Fruit fly (Drosophila melanogaster) whole organism, embryonic: ENCODE measurements around the gene nSMase.

Experiments
- CG12236 ChIP-seq: fragments of 200-800 bp; sonication (Bioruptor generic); optimal IDR thresholded peaks from 2 replicates; lab custom pipeline; 2016; ENCODE audit warnings: missing biosample characterization, missing genetic modification characterization
- CG1529 ChIP-seq: fragments of 200-800 bp; sonication (Bioruptor generic); optimal IDR thresholded peaks from 3 replicates; lab custom pipeline; 2018; ENCODE audit warnings: missing biosample characterization, missing genetic modification characterization
- CG16813 ChIP-seq: fragments of 200-800 bp; sonication (Bioruptor generic); IDR thresholded peaks from 3 replicates; pipeline ENCODE4 v1.3.6; 2022; ENCODE audit warnings: missing biosample characterization, missing genetic modification characterization; ENCODE audit not compliant: partially characterized antibody
- CG2678 ChIP-seq: fragments of 200-800 bp; sonication (Bioruptor generic); optimal IDR thresholded peaks from 3 replicates; lab custom pipeline; 2019; ENCODE audit warnings: missing biosample characterization, mild to moderate bottlenecking, missing genetic modification characterization, moderate library complexity
- CG3838 ChIP-seq: fragments of 200-800 bp; sonication (Bioruptor generic); optimal IDR thresholded peaks from 3 replicates; lab custom pipeline; 2016; ENCODE audit warnings: missing biosample characterization, missing genetic modification characterization
- CG4328 ChIP-seq: fragments of 200-800 bp; sonication (Bioruptor generic); optimal IDR thresholded peaks from 3 replicates; lab custom pipeline; 2017; ENCODE audit warnings: missing biosample characterization, missing genetic modification reagents, missing genetic modification characterization
- CG7963 ChIP-seq: fragments of 200-800 bp; sonication (Bioruptor generic); IDR thresholded peaks from 3 replicates; pipeline ENCODE4 v1.3.6; 2022; ENCODE audit warnings: missing biosample characterization, missing genetic modification characterization; ENCODE audit not compliant: partially characterized antibody
- Camta ChIP-seq: fragments of 200-800 bp; sonication (Bioruptor generic); optimal IDR thresholded peaks from 2 replicates; lab custom pipeline; 2016; ENCODE audit warnings: missing biosample characterization, missing genetic modification characterization
- CkIIα-i1 ChIP-seq: fragments of 200-800 bp; sonication (Bioruptor generic); IDR thresholded peaks from 2 replicates; pipeline ENCODE4 v1.3.6; 2022; ENCODE audit warnings: missing biosample characterization, missing genetic modification characterization
- CoRest ChIP-seq: fragments of 200-800 bp; sonication (Bioruptor generic); optimal IDR thresholded peaks from 3 replicates; lab custom pipeline; 2018; ENCODE audit warnings: missing biosample characterization, mild to moderate bottlenecking, missing genetic modification characterization, moderate library complexity
- Dad ChIP-seq: fragments of 200-800 bp; sonication (Bioruptor generic); optimal IDR thresholded peaks from 3 replicates; lab custom pipeline; 2016; ENCODE audit warnings: missing biosample characterization, missing genetic modification characterization
- Dbx ChIP-seq: fragments of 200-800 bp; sonication (Bioruptor generic); IDR thresholded peaks from 3 replicates; pipeline ENCODE4 v1.3.6; 2022; ENCODE audit warnings: missing biosample characterization, missing genetic modification characterization
- Dfd ChIP-seq, 2 experiments: fragments of >200 bp; optimal IDR thresholded peaks; 2 replicates each; lab custom pipeline; 2017; ENCODE audit warnings: missing biosample characterization in 2 of 2, missing genetic modification characterization in 2 of 2
- Drgx ChIP-seq: fragments of 200-800 bp; sonication (Bioruptor generic); IDR thresholded peaks from 2 replicates; pipeline ENCODE4 v1.3.6; 2022; ENCODE audit warnings: missing biosample characterization, missing genetic modification characterization
- Elba2 ChIP-seq: fragments of 200-800 bp; sonication (Bioruptor generic); optimal IDR thresholded peaks from 3 replicates; lab custom pipeline; 2016; ENCODE audit warnings: missing biosample characterization, missing genetic modification characterization
- H2.0 ChIP-seq: fragments of 200-800 bp; sonication (Bioruptor generic); IDR thresholded peaks from 2 replicates; pipeline ENCODE4 v1.3.6; 2022; ENCODE audit warnings: missing biosample characterization, missing genetic modification characterization
- Rfx ChIP-seq: fragments of 200-800 bp; sonication (Bioruptor generic); IDR thresholded peaks from 2 replicates; pipeline ENCODE4 v1.3.6; 2022; ENCODE audit warnings: missing biosample characterization, missing genetic modification characterization
- Six4 ChIP-seq: fragments of 200-800 bp; sonication (Bioruptor generic); optimal IDR thresholded peaks from 2 replicates; lab custom pipeline; 2016; ENCODE audit warnings: missing biosample characterization, missing genetic modification characterization
- Vsx1 ChIP-seq: fragments of 200-800 bp; sonication (Bioruptor generic); optimal IDR thresholded peaks from 2 replicates; lab custom pipeline; 2017; ENCODE audit warnings: missing biosample characterization, mild to moderate bottlenecking, missing genetic modification characterization, missing genetic modification reagents
- ac ChIP-seq: fragments of 200-800 bp; sonication (Bioruptor generic); optimal IDR thresholded peaks from 3 replicates; lab custom pipeline; 2017; ENCODE audit warnings: missing biosample characterization, mild to moderate bottlenecking, missing genetic modification characterization
- ci ChIP-seq: fragments of 200-800 bp; sonication (Bioruptor generic); IDR thresholded peaks from 3 replicates; pipeline ENCODE4 v1.3.6; 2022; ENCODE audit warnings: missing biosample characterization, missing genetic modification characterization
- corto ChIP-seq: fragments of 200-800 bp; sonication (Bioruptor generic); optimal IDR thresholded peaks from 2 replicates; lab custom pipeline; 2016; ENCODE audit warnings: missing biosample characterization, mild to moderate bottlenecking, missing genetic modification characterization, moderate library complexity
- crol ChIP-seq: fragments of 200-800 bp; sonication (Bioruptor generic); IDR thresholded peaks from 2 replicates; pipeline ENCODE4 v1.3.6; 2022; ENCODE audit warnings: missing biosample characterization, missing genetic modification characterization
- ftz-f1 ChIP-seq: fragments of 200-800 bp; sonication (Bioruptor generic); optimal IDR thresholded peaks from 2 replicates; lab custom pipeline; 2016; ENCODE audit warnings: missing biosample characterization, missing genetic modification characterization
- her ChIP-seq: fragments of 200-800 bp; sonication (Bioruptor generic); optimal IDR thresholded peaks from 2 replicates; lab custom pipeline; 2016; ENCODE audit warnings: missing biosample characterization, missing genetic modification characterization
- insv ChIP-seq, 2 experiments: fragments of 200-800 bp; sonication (Bioruptor generic); optimal IDR thresholded peaks; 3 replicates each; lab custom pipeline; 2016 to 2018; ENCODE audit warnings: missing biosample characterization in 2 of 2, missing genetic modification characterization in 2 of 2
- lola ChIP-seq, 3 experiments: fragments of >200 bp in 2 of 3; fragments of 200-800 bp in 1 of 3; sonication (Bioruptor generic) in 1 of 3; optimal IDR thresholded peaks; 2 replicates each; lab custom pipeline; 2017 to 2019; ENCODE audit warnings: missing biosample characterization in 3 of 3, missing genetic modification characterization in 3 of 3, mild to moderate bottlenecking in 1 of 3, moderate library complexity in 1 of 3
- nom ChIP-seq: fragments of 200-800 bp; sonication (Bioruptor generic); optimal IDR thresholded peaks from 2 replicates; lab custom pipeline; 2017; ENCODE audit warnings: missing biosample characterization, missing genetic modification characterization, mild to moderate bottlenecking, moderate library complexity, missing genetic modification reagents
- ro ChIP-seq: fragments of 200-800 bp; sonication (Bioruptor generic); IDR thresholded peaks from 2 replicates; pipeline ENCODE4 v1.3.6; 2022; ENCODE audit warnings: missing biosample characterization, missing genetic modification characterization
- sens ChIP-seq: fragments of 200-800 bp; sonication (Bioruptor generic); peaks from one replicate; lab custom pipeline; 2016; ENCODE audit warnings: missing biosample characterization, missing genetic modification characterization
- tup ChIP-seq: fragments of 200-800 bp; sonication (Bioruptor generic); optimal IDR thresholded peaks from 2 replicates; lab custom pipeline; 2016; ENCODE audit warnings: missing biosample characterization, mild to moderate bottlenecking, missing genetic modification characterization, moderate library complexity
- vnd ChIP-seq: fragments of 200-800 bp; sonication (Bioruptor generic); IDR thresholded peaks from 3 replicates; pipeline ENCODE4 v1.3.6; 2022; ENCODE audit warnings: missing biosample characterization, missing genetic modification characterization; ENCODE audit not compliant: partially characterized antibody

Gene nSMase

dm6 chr3L:3241368-3241640 lies 22.3 kb downstream of the nSMase start:
- TF ChIP-seq vnd (GFP tag; lab: Robert Waterston, UW), result 0 out of 3 replicates have a peak, but pooled peaks have one; percentile 16
- peak; percentile 66; the same call in 1 of the 2 replicates for TF ChIP-seq crol (GFP tag; lab: Robert Waterston, UW)
- TF ChIP-seq H2.0 (GFP tag; lab: Robert Waterston, UW), result no peak
- 0 out of 3 replicates have a peak, but pooled peaks have one; percentile 18 for TF ChIP-seq CG7963 (GFP tag; lab: Robert Waterston, UW)

- TF ChIP-seq CG16813 (GFP tag; lab: Robert Waterston, UW) (0 out of 3 replicates have a peak, but pooled peaks have one; percentile 27), ro (no peak), Dad (GFP tag; lab: Kevin White, UChicago) (no peak), vnd (GFP tag; lab: Robert Waterston, UW) (no peak), Six4 (GFP tag; lab: Kevin White, UChicago) (no peak), Vsx1 (GFP tag; lab: Kevin White, UChicago) (no peak), corto (GFP tag; lab: Kevin White, UChicago) (peak; percentile 18), ci (no peak), CG1529 (GFP tag; lab: Kevin White, UChicago) (no peak), CkIIα-i1 (GFP tag; lab: Robert Waterston, UW) (no peak), CG12236 (GFP tag; lab: Kevin White, UChicago) (no peak), Camta (GFP tag; lab: Kevin White, UChicago) (no peak), Elba2 (no peak), CG2678 (no peak), ac (GFP tag; lab: Kevin White, UChicago) (no peak), Dfd (GFP tag; optimal IDR thresholded peaks at IDR 0.05; lab: Kevin White, UChicago) (no peak), tup (GFP tag; lab: Kevin White, UChicago) (no peak), sens (peak; percentile 6), ftz-f1 (no peak), nom (GFP tag; lab: Kevin White, UChicago) (peak; percentile 5), Rfx (no peak), CoRest (tag; lab: Kevin White, UChicago) (no peak), CG3838 (GFP tag; lab: Kevin White, UChicago) (no peak), her (GFP tag; lab: Kevin White, UChicago) (no peak)
Measured at dm6 chr3L:3242121-3243083, 23.4 kb downstream of the nSMase start.

- TF ChIP-seq lola (GFP tag; optimal IDR thresholded peaks at IDR 0.05; lab: Kevin White, UChicago), result no peak
- TF ChIP-seq Camta (GFP tag; lab: Kevin White, UChicago), result no peak
- no peak for TF ChIP-seq Dbx
- no peak for TF ChIP-seq insv (GFP tag; optimal IDR thresholded peaks at IDR 0.05; lab: Kevin White, UChicago)
- no peak for TF ChIP-seq CG4328 (GFP tag; lab: Kevin White, UChicago)
- TF ChIP-seq Drgx, result no peak
Measured at dm6 chr3L:3244244-3245144, 25.5 kb downstream of the nSMase start, which contains the start of gene CG12078. CG12078 (minus strand) TSS chr3L:3244294.
